Worm (Caenorhabditis elegans) whole organism, young adult: Measurements from ENCODE around the gene ZK637.15.

Experiments used
- B0336.3 ChIP-seq: fragments of 200-800 bp; sonication (Bioruptor generic); IDR thresholded peaks from 2 replicates; pipeline ENCODE4 v1.3.6; 2022; ENCODE audit warnings: missing genetic modification characterization, missing compliant biosample characterization
- F10E7.11 ChIP-seq: sonication (generic microtip); optimal IDR thresholded peaks from 2 replicates; lab custom pipeline; 2017; ENCODE audit warnings: mild to moderate bottlenecking, missing genetic modification characterization, moderate library complexity, missing compliant biosample characterization
- F23B12.7 ChIP-seq: sonication (generic microtip); optimal IDR thresholded peaks from 2 replicates; lab custom pipeline; 2017; ENCODE audit warnings: missing genetic modification characterization, mild to moderate bottlenecking, missing compliant biosample characterization, antibody characterized with exemption, moderate library complexity; ENCODE audit not compliant: insufficient read depth
- F33H1.4 ChIP-seq: fragments of 200-800 bp; sonication (Bioruptor generic); IDR thresholded peaks from 2 replicates; pipeline ENCODE4 v1.3.6; 2022; ENCODE audit warnings: missing genetic modification reagents, missing genetic modification characterization, missing compliant biosample characterization
- F52B5.7 ChIP-seq: sonication (generic microtip); optimal IDR thresholded peaks from 2 replicates; lab custom pipeline; 2016; ENCODE audit warnings: mild to moderate bottlenecking, missing genetic modification characterization, missing compliant biosample characterization
- F57A8.1 ChIP-seq: fragments of 200-800 bp; sonication (Bioruptor generic); optimal IDR thresholded peaks from 2 replicates; lab custom pipeline; 2018; ENCODE audit warnings: mild to moderate bottlenecking, missing genetic modification characterization, moderate library complexity, missing compliant biosample characterization
- K12H6.12 ChIP-seq: fragments of 200-800 bp; sonication (Bioruptor generic); optimal IDR thresholded peaks from 2 replicates; lab custom pipeline; 2018; ENCODE audit warnings: mild to moderate bottlenecking, missing genetic modification characterization, missing compliant biosample characterization
- T07F8.4 ChIP-seq: sonication (generic microtip); optimal IDR thresholded peaks from 2 replicates; lab custom pipeline; 2016; ENCODE audit warnings: mild to moderate bottlenecking, missing genetic modification characterization, moderate library complexity, missing compliant biosample characterization
- Y53F4B.3 ChIP-seq: fragments of 200-800 bp; sonication (Bioruptor generic); IDR thresholded peaks from 2 replicates; pipeline ENCODE4 v1.3.6; 2022; ENCODE audit warnings: missing genetic modification reagents, missing genetic modification characterization, missing compliant biosample characterization
- ZK185.1 ChIP-seq: sonication (generic microtip); optimal IDR thresholded peaks from 2 replicates; lab custom pipeline; 2016; ENCODE audit warnings: mild to moderate bottlenecking, missing genetic modification characterization, missing compliant biosample characterization; ENCODE audit not compliant: poor library complexity, severe bottlenecking
- ama-1 ChIP-seq, 3 experiments: fragments of 150-350 bp in 1 of 3; sonication (generic microtip) in 2 of 3; optimal IDR thresholded peaks; 2 replicates each; lab custom pipeline; 2014 to 2018; ENCODE audit warnings: missing biosample characterization in 2 of 3, missing genetic modification characterization in 2 of 3, missing genetic modification reagents in 2 of 3
- aptf-2 ChIP-seq: fragments of 200-800 bp; sonication (Bioruptor generic); conservative IDR thresholded peaks from 2 replicates; pipeline ENCODE4 v1.3.6; 2022; ENCODE audit warnings: missing genetic modification reagents, missing genetic modification characterization, missing compliant biosample characterization
- attf-5 ChIP-seq: fragments of 200-800 bp; sonication (Bioruptor generic); optimal IDR thresholded peaks from 2 replicates; lab custom pipeline; 2018; ENCODE audit warnings: mild to moderate bottlenecking, missing genetic modification characterization, missing compliant biosample characterization
- cebp-1 ChIP-seq, 2 experiments: fragments of 200-800 bp in 1 of 2; sonication (Bioruptor generic) in 1 of 2; sonication (generic microtip) in 1 of 2; IDR thresholded peaks in 1 of 2; optimal IDR thresholded peaks in 1 of 2; 2 replicates each; pipeline versions ENCODE4 v1.3.6 to Lab custom; 2017 to 2022; ENCODE audit warnings: missing compliant biosample characterization in 2 of 2, missing genetic modification characterization in 2 of 2, mild to moderate bottlenecking in 1 of 2, missing genetic modification reagents in 1 of 2, moderate library complexity in 1 of 2
- ceh-27 ChIP-seq: fragments of 200-800 bp; sonication (Bioruptor generic); optimal IDR thresholded peaks from 2 replicates; lab custom pipeline; 2018; ENCODE audit warnings: mild to moderate bottlenecking, missing genetic modification characterization, moderate library complexity, missing compliant biosample characterization
- die-1 ChIP-seq: sonication (generic microtip); optimal IDR thresholded peaks from 2 replicates; lab custom pipeline; 2016; ENCODE audit warnings: missing genotype, mild to moderate bottlenecking, missing genetic modification characterization, missing compliant biosample characterization
- dox-1 ChIP-seq: fragments of 200-800 bp; sonication (Bioruptor generic); IDR thresholded peaks from 2 replicates; pipeline ENCODE4 v1.3.6; 2022; ENCODE audit warnings: missing genetic modification reagents, missing genetic modification characterization, missing compliant biosample characterization
- efl-1 ChIP-seq: fragments of 150-350 bp; optimal IDR thresholded peaks from 2 replicates; lab custom pipeline; 2014; ENCODE audit warnings: missing biosample characterization, missing genetic modification reagents, missing genetic modification characterization
- fkh-3 ChIP-seq: sonication (generic microtip); optimal IDR thresholded peaks from 2 replicates; lab custom pipeline; 2016; ENCODE audit warnings: mild to moderate bottlenecking, missing genetic modification characterization, missing compliant biosample characterization
- hlh-12 ChIP-seq: sonication (generic microtip); optimal IDR thresholded peaks from 2 replicates; lab custom pipeline; 2016; ENCODE audit warnings: missing genetic modification characterization, missing compliant biosample characterization
- hlh-26 ChIP-seq: fragments of 200-800 bp; sonication (Bioruptor generic); conservative IDR thresholded peaks from 2 replicates; pipeline ENCODE4 v1.3.6; 2022; ENCODE audit warnings: missing genetic modification reagents, missing genetic modification characterization, missing compliant biosample characterization
- hmg-20 ChIP-seq: fragments of 200-800 bp; sonication (Bioruptor generic); IDR thresholded peaks from 2 replicates; pipeline ENCODE4 v1.3.6; 2022; ENCODE audit warnings: missing genetic modification reagents, missing genetic modification characterization, missing compliant biosample characterization
- hrde-1 ChIP-seq: sonication (generic microtip); optimal IDR thresholded peaks from 2 replicates; lab custom pipeline; 2016; ENCODE audit warnings: missing genetic modification characterization, mild to moderate bottlenecking, missing compliant biosample characterization, moderate library complexity, missing genotype, missing genetic modification reagents, borderline replicate concordance
- lin-26 ChIP-seq: fragments of 200-800 bp; sonication (Bioruptor generic); IDR thresholded peaks from 2 replicates; pipeline ENCODE4 v1.3.6; 2022; ENCODE audit warnings: missing genetic modification reagents, missing genetic modification characterization, missing compliant biosample characterization
- lin-54 ChIP-seq: fragments of 200-800 bp; sonication (Bioruptor generic); optimal IDR thresholded peaks from 2 replicates; lab custom pipeline; 2018; ENCODE audit warnings: mild to moderate bottlenecking, missing genetic modification characterization, missing compliant biosample characterization
- madf-8 ChIP-seq: fragments of 200-800 bp; sonication (Bioruptor generic); conservative IDR thresholded peaks from 2 replicates; pipeline ENCODE4 v1.3.6; 2022; ENCODE audit warnings: missing genetic modification reagents, missing genetic modification characterization, missing compliant biosample characterization
- mcd-1 ChIP-seq: fragments of 200-800 bp; sonication (Bioruptor generic); IDR thresholded peaks from 2 replicates; pipeline ENCODE4 v1.3.6; 2022; ENCODE audit warnings: missing genetic modification reagents, missing genetic modification characterization, missing compliant biosample characterization
- nfya-2 ChIP-seq: fragments of 200-800 bp; sonication (Bioruptor generic); IDR thresholded peaks from 2 replicates; pipeline ENCODE4 v1.3.6; 2022; ENCODE audit warnings: missing genetic modification reagents, missing genetic modification characterization, missing compliant biosample characterization
- nhr-80 ChIP-seq: sonication (generic microtip); optimal IDR thresholded peaks from 2 replicates; lab custom pipeline; 2016; ENCODE audit warnings: missing genetic modification characterization, missing compliant biosample characterization
- pha-4 ChIP-seq: fragments of 150-350 bp; sonication (generic microtip); optimal IDR thresholded peaks from 2 replicates; lab custom pipeline; 2014; ENCODE audit warnings: missing biosample characterization, missing genetic modification reagents, missing genetic modification characterization
- rcor-1 ChIP-seq: fragments of 200-800 bp; sonication (Bioruptor generic); IDR thresholded peaks from 2 replicates; pipeline ENCODE4 v1.3.6; 2022; ENCODE audit warnings: missing genetic modification reagents, missing genetic modification characterization, missing compliant biosample characterization
- rec-8 ChIP-seq, 2 experiments: sonication (generic microtip); optimal IDR thresholded peaks; 2 replicates each; lab custom pipeline; 2016; ENCODE audit warnings: mild to moderate bottlenecking in 2 of 2, missing genetic modification characterization in 2 of 2, missing genetic modification reagents in 2 of 2, missing genotype in 2 of 2, missing biosample characterization in 1 of 2, missing compliant biosample characterization in 1 of 2, moderate library complexity in 1 of 2
- repo-1 ChIP-seq: sonication (generic microtip); optimal IDR thresholded peaks from 2 replicates; lab custom pipeline; 2017; ENCODE audit warnings: mild to moderate bottlenecking, missing genetic modification characterization, missing compliant biosample characterization
- sea-2 ChIP-seq: fragments of 200-800 bp; sonication (Bioruptor generic); IDR thresholded peaks from 2 replicates; pipeline ENCODE4 v1.3.6; 2022; ENCODE audit warnings: missing genetic modification characterization, missing compliant biosample characterization
- snpc-3.4 ChIP-seq: sonication (generic microtip); optimal IDR thresholded peaks from 2 replicates; lab custom pipeline; 2017; ENCODE audit warnings: missing genetic modification characterization, mild to moderate bottlenecking, missing compliant biosample characterization, antibody characterized with exemption, moderate library complexity, missing genotype, missing genetic modification reagents
- somi-1 ChIP-seq: fragments of 200-800 bp; sonication (Bioruptor generic); optimal IDR thresholded peaks from 2 replicates; lab custom pipeline; 2018; ENCODE audit warnings: mild to moderate bottlenecking, missing genetic modification characterization, missing compliant biosample characterization
- tbp1 ChIP-seq: fragments of 200-800 bp; sonication (Bioruptor generic); optimal IDR thresholded peaks from 2 replicates; lab custom pipeline; 2018; ENCODE audit warnings: mild to moderate bottlenecking, missing genetic modification characterization, missing compliant biosample characterization
- tbx-9 ChIP-seq: sonication (generic microtip); optimal IDR thresholded peaks from 2 replicates; lab custom pipeline; 2016; ENCODE audit warnings: borderline replicate concordance, missing genetic modification characterization, inconsistent platforms, missing compliant biosample characterization
- tlf-1 ChIP-seq: fragments of 200-800 bp; sonication (Bioruptor generic); optimal IDR thresholded peaks from 2 replicates; lab custom pipeline; 2018; ENCODE audit warnings: mild to moderate bottlenecking, missing genetic modification characterization, missing compliant biosample characterization
- unc-62 ChIP-seq: fragments of 150-350 bp; optimal IDR thresholded peaks from 2 replicates; lab custom pipeline; 2014; ENCODE audit warnings: missing biosample characterization, missing genetic modification reagents, missing genetic modification characterization
- zfh-2 ChIP-seq: fragments of 200-800 bp; sonication (Bioruptor generic); conservative IDR thresholded peaks from 2 replicates; pipeline ENCODE4 v1.3.6; 2022; ENCODE audit warnings: missing genetic modification reagents, missing genetic modification characterization, missing compliant biosample characterization
- ztf-22 ChIP-seq: fragments of 200-800 bp; sonication (Bioruptor generic); optimal IDR thresholded peaks from 2 replicates; lab custom pipeline; 2018; ENCODE audit warnings: mild to moderate bottlenecking, missing genetic modification characterization, moderate library complexity, missing compliant biosample characterization
- ztf-25 ChIP-seq: fragments of 200-800 bp; sonication (Bioruptor generic); IDR thresholded peaks from 2 replicates; pipeline ENCODE4 v1.3.6; 2022; ENCODE audit warnings: missing genetic modification reagents, missing genetic modification characterization, missing compliant biosample characterization
- ztf-26 ChIP-seq: sonication (generic microtip); optimal IDR thresholded peaks from 2 replicates; lab custom pipeline; 2017; ENCODE audit warnings: missing genetic modification characterization, missing compliant biosample characterization
- ztf-28 ChIP-seq: fragments of 200-800 bp; sonication (Bioruptor generic); IDR thresholded peaks from 2 replicates; pipeline ENCODE4 v1.3.6; 2022; ENCODE audit warnings: missing genetic modification reagents, missing genetic modification characterization, missing compliant biosample characterization
- ztf-3 ChIP-seq: fragments of 200-800 bp; sonication (Bioruptor generic); optimal IDR thresholded peaks from 2 replicates; lab custom pipeline; 2018; ENCODE audit warnings: mild to moderate bottlenecking, missing genetic modification characterization, missing compliant biosample characterization

The ZK637.15 gene

ce11 chrIII:8887184-8887801, 32.6 kb upstream of the ZK637.15 start, which contains the start of gene famh-136 (continued):
- TF ChIP-seq Y53F4B.3 (GFP tag; lab: Robert Waterston, UW) (no peak), tbx-9 (tag; lab: Kevin White, UChicago) (no peak), snpc-3.4 (peak; percentile 24), ztf-3 (GFP tag; lab: Kevin White, UChicago) (no peak), madf-8 (GFP tag; lab: Robert Waterston, UW) (peak; percentile 67), nhr-80 (tag; lab: Kevin White, UChicago) (peak; percentile 91), B0336.3 (GFP tag; lab: Robert Waterston, UW) (peak; percentile 82), ztf-26 (peak; percentile 79), F23B12.7 (tag; lab: Kevin White, UChicago) (peak; percentile 94), ZK185.1 (tag; lab: Kevin White, UChicago) (peak; percentile 46), die-1 (tag; lab: Kevin White, UChicago) (peak; percentile 13), ztf-22 (no peak), aptf-2 (GFP tag; lab: Robert Waterston, UW) (no peak), K12H6.12 (tag; lab: Kevin White, UChicago) (peak; percentile 48), hmg-20 (GFP tag; lab: Robert Waterston, UW) (no peak), lin-54 (GFP tag; lab: Kevin White, UChicago) (peak; percentile 86), unc-62 (no peak), ztf-25 (GFP tag; lab: Robert Waterston, UW) (no peak), ceh-27 (GFP tag; lab: Kevin White, UChicago) (peak; percentile 20), F33H1.4 (GFP tag; lab: Robert Waterston, UW) (peak; percentile 74), rcor-1 (GFP tag; lab: Robert Waterston, UW) (peak; percentile 72), attf-5 (GFP tag; lab: Kevin White, UChicago) (peak; percentile 88), hlh-26 (no peak), F10E7.11 (tag; lab: Kevin White, UChicago) (no peak), somi-1 (GFP tag; lab: Kevin White, UChicago) (peak; percentile 66), F57A8.1 (GFP tag; lab: Kevin White, UChicago) (no peak), ama-1 (optimal IDR thresholded peaks at IDR 0.05; lab: Kevin White, UChicago) (no peak), ama-1 (GFP tag; optimal IDR thresholded peaks at IDR 0.05; lab: Kevin White, UChicago) (no peak), repo-1 (tag; lab: Kevin White, UChicago) (peak; percentile 61), pha-4 (tag; lab: Kevin White, UChicago) (peak; percentile 34), rec-8 (tag; optimal IDR thresholded peaks at IDR 0.05; lab: Kevin White, UChicago) (no peak), lin-26 (no peak), F52B5.7 (tag; lab: Kevin White, UChicago) (no peak), hlh-12 (tag; lab: Kevin White, UChicago) (no peak), T07F8.4 (tag; lab: Kevin White, UChicago) (peak; percentile 5), efl-1 (GFP tag; lab: Kevin White, UChicago) (peak; percentile 62), nfya-2 (GFP tag; lab: Robert Waterston, UW) (no peak), hrde-1 (tag; lab: Kevin White, UChicago) (no peak), cebp-1 (GFP tag; IDR thresholded peaks at IDR 0.05; lab: Robert Waterston, UW) (peak; percentile 36; the same call in 1 of the 2 replicates), cebp-1 (tag; optimal IDR thresholded peaks at IDR 0.05; lab: Kevin White, UChicago) (peak; percentile 90), dox-1 (peak; percentile 85), tbp1 (GFP tag; lab: Kevin White, UChicago) (peak; percentile 66), ztf-28 (GFP tag; lab: Robert Waterston, UW) (no peak), mcd-1 (GFP tag; lab: Robert Waterston, UW) (peak; percentile 86), zfh-2 (GFP tag; lab: Robert Waterston, UW) (no peak), tlf-1 (GFP tag; lab: Kevin White, UChicago) (peak; percentile 77), sea-2 (GFP tag; lab: Robert Waterston, UW) (no peak), fkh-3 (tag; lab: Kevin White, UChicago) (no peak)
